Fruit fly (Drosophila melanogaster): ENCODE data around the gene OdsH.

Gene OdsH

DNA sequence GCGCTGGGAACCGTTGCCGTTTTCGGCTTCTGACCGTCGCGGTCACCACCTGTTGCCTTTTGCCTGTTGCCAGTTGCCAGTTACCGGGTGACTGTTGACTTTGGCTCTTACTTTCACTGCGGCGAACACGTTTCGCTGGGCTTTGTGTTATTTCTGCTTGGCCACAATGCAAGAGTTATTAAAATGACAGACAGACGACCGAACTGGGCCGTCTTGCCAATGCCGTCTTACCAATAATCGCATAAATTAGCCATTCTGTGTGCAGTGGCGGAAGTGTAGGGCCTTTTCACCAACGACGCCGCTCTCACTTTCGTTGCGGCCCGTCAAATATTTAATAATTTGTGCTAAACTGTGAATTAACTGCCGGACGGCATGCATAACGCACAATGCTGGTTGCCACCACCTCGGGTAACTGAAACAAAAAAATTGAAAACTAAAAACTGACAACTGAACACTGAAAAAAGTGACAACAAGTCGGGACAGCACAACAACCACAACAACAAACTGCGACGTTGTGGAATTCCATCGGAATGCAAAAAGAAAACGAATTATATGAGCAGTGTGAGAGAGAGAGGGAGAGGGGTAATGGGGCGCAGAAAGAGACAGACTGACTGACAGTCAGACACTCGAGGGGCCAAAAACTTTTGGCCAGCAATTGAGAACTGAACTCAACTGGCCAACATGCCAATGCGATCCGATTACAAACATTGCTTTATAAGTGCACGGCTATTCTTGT, 37.7 kb downstream of the OdsH start:
- TF ChIP-seq h (GFP tag; optimal IDR thresholded peaks at IDR 0.05) (no peak), dmrt93B (GFP tag; optimal IDR thresholded peaks at IDR 0.05) (no peak)

DNA sequence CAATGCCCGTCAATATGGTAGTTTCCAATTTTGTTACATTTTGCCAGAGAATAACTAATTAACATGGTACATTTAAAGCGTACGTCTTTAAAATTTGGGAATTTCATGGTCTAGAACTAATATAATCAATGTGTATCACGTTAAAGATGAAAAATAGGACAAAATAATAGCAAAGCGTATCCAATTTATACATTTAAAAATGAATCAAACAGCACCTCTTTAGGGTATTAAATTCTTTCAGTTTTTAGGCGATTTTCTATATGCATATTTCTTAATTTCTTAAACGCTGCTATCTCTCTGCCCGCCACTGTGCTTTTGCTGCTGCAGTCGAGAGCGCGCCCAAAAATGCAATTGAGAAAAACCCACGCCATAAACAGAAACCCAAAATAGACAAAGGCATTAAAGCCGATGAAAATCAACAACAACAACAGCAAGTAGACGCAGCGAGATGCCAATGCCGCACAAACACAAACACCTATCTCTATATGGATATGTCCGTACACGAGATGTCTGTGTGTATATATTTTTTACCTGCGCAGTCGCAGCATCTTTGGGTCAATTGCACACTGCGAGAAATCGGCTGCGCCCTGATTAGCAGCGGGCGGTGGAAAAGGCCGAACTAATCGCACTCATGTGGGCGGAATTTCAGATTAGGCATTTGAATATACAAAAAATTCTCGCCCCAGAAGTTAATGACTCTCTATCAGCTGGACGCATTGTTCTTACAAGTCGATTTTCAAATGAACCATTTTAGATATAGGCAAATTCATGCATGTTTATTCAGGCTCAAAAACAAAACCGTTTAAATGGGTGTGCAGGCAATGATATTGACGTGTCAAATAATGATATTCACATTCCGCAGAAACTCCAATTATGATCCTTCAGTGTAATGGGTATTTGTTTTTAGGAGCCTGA, 38.5 kb downstream of the OdsH start:
- TF ChIP-seq Myc (optimal IDR thresholded peaks at IDR 0.05) (no peak), Hr83 (GFP tag; optimal IDR thresholded peaks at IDR 0.05; ENCODE audit: poor library complexity, severe bottlenecking) (no peak), Dfd (GFP tag; optimal IDR thresholded peaks at IDR 0.05) (no peak), Mio (GFP tag; optimal IDR thresholded peaks at IDR 0.05) (no peak), Jra (GFP tag; optimal IDR thresholded peaks at IDR 0.05) (no peak), Dif (GFP tag; optimal IDR thresholded peaks at IDR 0.05; ENCODE audit: partially characterized antibody) (no peak), rgr (GFP tag; optimal IDR thresholded peaks at IDR 0.05) (peak; percentile 17), Hnf4 (GFP tag; optimal IDR thresholded peaks at IDR 0.05) (no peak), h (GFP tag; optimal IDR thresholded peaks at IDR 0.05) (peak; percentile 18), Hr78 (GFP tag; optimal IDR thresholded peaks at IDR 0.05) (no peak), CG9705 (GFP tag; optimal IDR thresholded peaks at IDR 0.05) (no peak), jim (GFP tag; optimal IDR thresholded peaks at IDR 0.05) (no peak), Rel (GFP tag; optimal IDR thresholded peaks at IDR 0.05) (no peak), Rel (tag; optimal IDR thresholded peaks at IDR 0.05) (no peak), pan (optimal IDR thresholded peaks at IDR 0.05) (no peak), CrebA (GFP tag; optimal IDR thresholded peaks at IDR 0.05; ENCODE audit: borderline replicate concordance) (no peak), ey (GFP tag; optimal IDR thresholded peaks at IDR 0.05) (peak; percentile 1), dl (GFP tag; optimal IDR thresholded peaks at IDR 0.05; ENCODE audit: insufficient read depth in 1 of 2, partially characterized antibody in 2 of 2) (no peak), N (GFP tag; optimal IDR thresholded peaks at IDR 0.05) (no peak), Vsx2 (GFP tag; optimal IDR thresholded peaks at IDR 0.05; ENCODE audit: partially characterized antibody) (no peak), psq (GFP tag; optimal IDR thresholded peaks at IDR 0.05) (no peak), Sp1 (GFP tag; optimal IDR thresholded peaks at IDR 0.05) (peak; percentile 42), foxo (GFP tag; optimal IDR thresholded peaks at IDR 0.05) (peak in 1 of 2 experiments; percentile 21), woc (GFP tag; optimal IDR thresholded peaks at IDR 0.05) (no peak), dmrt93B (GFP tag; optimal IDR thresholded peaks at IDR 0.05) (peak; percentile 9), Abd-B (GFP tag; optimal IDR thresholded peaks at IDR 0.05) (no peak), HLH106 (tag; optimal IDR thresholded peaks at IDR 0.05) (peak; percentile 47), dsf (GFP tag; optimal IDR thresholded peaks at IDR 0.05; ENCODE audit: borderline replicate concordance) (no peak), CG32264 (GFP tag; optimal IDR thresholded peaks at IDR 0.05) (no peak), lola (GFP tag; optimal IDR thresholded peaks at IDR 0.05) (no peak), usp (GFP tag; optimal IDR thresholded peaks at IDR 0.05) (no peak), brk (GFP tag; optimal IDR thresholded peaks at IDR 0.05) (no peak), OdsH (GFP tag; optimal IDR thresholded peaks at IDR 0.05) (peak; percentile 63), sv (GFP tag; optimal IDR thresholded peaks at IDR 0.05) (no peak), tai (GFP tag; optimal IDR thresholded peaks at IDR 0.05) (no peak), GATAd (GFP tag; optimal IDR thresholded peaks at IDR 0.05) (no peak), sage (GFP tag; optimal IDR thresholded peaks at IDR 0.05) (no peak), fru (GFP tag; optimal IDR thresholded peaks at IDR 0.05) (peak; percentile 40), br (GFP tag; optimal IDR thresholded peaks at IDR 0.05) (no peak)

Data from whole organism, wandering third instar larva.